Worm (Caenorhabditis elegans) whole organism, midembryonic: ENCODE measurements around the gene C29F4.3.

Experiments
- T22C8.4 ChIP-seq: fragments of 200-800 bp; sonication (Bioruptor generic); IDR thresholded peaks from 2 replicates; pipeline ENCODE4 v1.3.6; 2022; ENCODE audit warnings: missing genetic modification characterization, missing compliant biosample characterization
- flt-1 ChIP-seq: fragments of 200-800 bp; sonication (Bioruptor generic); IDR thresholded peaks from 2 replicates; pipeline ENCODE4 v1.3.6; 2022; ENCODE audit warnings: missing genetic modification characterization, missing compliant biosample characterization
- klf-2 ChIP-seq: fragments of 200-800 bp; sonication (Bioruptor generic); conservative IDR thresholded peaks from 2 replicates; pipeline ENCODE4 v1.3.6; 2022; ENCODE audit warnings: missing genetic modification reagents, missing genetic modification characterization, missing compliant biosample characterization
- med-1 ChIP-seq: sonication (generic microtip); optimal IDR thresholded peaks from 2 replicates; lab custom pipeline; 2017; ENCODE audit warnings: missing genetic modification characterization, mild to moderate bottlenecking, missing compliant biosample characterization, antibody characterized with exemption, missing genetic modification reagents; ENCODE audit not compliant: insufficient read depth
- ref-1 ChIP-seq: fragments of 200-800 bp; sonication (Bioruptor generic); conservative IDR thresholded peaks from 2 replicates; pipeline ENCODE4 v1.3.6; 2022; ENCODE audit warnings: missing genetic modification reagents, missing genetic modification characterization, missing compliant biosample characterization
- tab-1 ChIP-seq: fragments of 200-800 bp; sonication (Bioruptor generic); IDR thresholded peaks from 2 replicates; pipeline ENCODE4 v1.3.6; 2022; ENCODE audit warnings: missing genetic modification characterization, missing compliant biosample characterization
- ztf-23 ChIP-seq: fragments of 200-800 bp; sonication (Bioruptor generic); IDR thresholded peaks from 2 replicates; pipeline ENCODE4 v1.3.6; 2022; ENCODE audit warnings: missing genetic modification reagents, missing genetic modification characterization, missing compliant biosample characterization
- ztf-29 ChIP-seq: fragments of 200-800 bp; sonication (Bioruptor generic); IDR thresholded peaks from 2 replicates; pipeline ENCODE4 v1.3.6; 2022; ENCODE audit warnings: missing genetic modification reagents, missing genetic modification characterization, missing compliant biosample characterization

ce11 chrIV:11247434-11247833, 23.7 kb upstream of the C29F4.3 start:
- TF ChIP-seq T22C8.4 (GFP tag; lab: Robert Waterston, UW) (no peak), tab-1 (GFP tag; lab: Robert Waterston, UW) (no peak), med-1 (GFP tag; lab: Kevin White, UChicago) (no peak), ztf-23 (GFP tag; lab: Robert Waterston, UW) (no peak), ztf-29 (no peak), flt-1 (no peak), klf-2 (no peak), ref-1 (GFP tag; lab: Robert Waterston, UW) (no peak)
